Worm (Caenorhabditis elegans) whole organism, L1 larva: ENCODE data around the gene C17H12.37.
A peak's percentile ranks its signal among the peaks of the same experiment; 100 is the strongest.

ENCODE experiments used
- F16B12.6 ChIP-seq: fragments of 150-350 bp; optimal IDR thresholded peaks from 2 replicates; lab custom pipeline; 2014; ENCODE audit warnings: missing biosample characterization, missing genetic modification characterization
- aha-1 ChIP-seq: fragments of 150-350 bp; optimal IDR thresholded peaks from 2 replicates; lab custom pipeline; 2014; ENCODE audit warnings: missing biosample characterization, missing genetic modification characterization
- aly-2 ChIP-seq: fragments of 150-350 bp; optimal IDR thresholded peaks from 2 replicates; lab custom pipeline; 2014; ENCODE audit warnings: missing biosample characterization, missing genetic modification characterization
- ama-1 ChIP-seq: fragments of 150-350 bp; optimal IDR thresholded peaks from 2 replicates; lab custom pipeline; 2014
- blmp-1 ChIP-seq: fragments of 150-350 bp; optimal IDR thresholded peaks from 2 replicates; lab custom pipeline; 2014; ENCODE audit warnings: missing biosample characterization, missing genetic modification characterization
- ceh-63 ChIP-seq: fragments of 200-800 bp; sonication (Bioruptor generic); optimal IDR thresholded peaks from 2 replicates; lab custom pipeline; 2018; ENCODE audit warnings: mild to moderate bottlenecking, missing genetic modification characterization, missing compliant biosample characterization
- ceh-8 ChIP-seq: fragments of 200-800 bp; sonication (Bioruptor generic); optimal IDR thresholded peaks from 2 replicates; lab custom pipeline; 2018; ENCODE audit warnings: mild to moderate bottlenecking, missing genetic modification characterization, moderate library complexity, missing compliant biosample characterization
- ceh-82 ChIP-seq, 3 experiments: fragments of 150-350 bp in 1 of 3; sonication (generic microtip) in 2 of 3; optimal IDR thresholded peaks; 2 replicates each; lab custom pipeline; 2014 to 2017; ENCODE audit warnings: missing biosample characterization in 3 of 3, missing genetic modification characterization in 3 of 3
- ces-1 ChIP-seq: fragments of 150-350 bp; optimal IDR thresholded peaks from 2 replicates; lab custom pipeline; 2014; ENCODE audit warnings: missing biosample characterization, missing genetic modification reagents, missing genetic modification characterization
- dpl-1 ChIP-seq, 3 experiments: fragments of 150-350 bp in 2 of 3; sonication (generic microtip) in 1 of 3; optimal IDR thresholded peaks; 2 replicates each; lab custom pipeline; 2014 to 2017; ENCODE audit warnings: missing biosample characterization in 3 of 3, missing genetic modification characterization in 3 of 3, missing genetic modification reagents in 3 of 3
- efl-1 ChIP-seq, 4 experiments: fragments of 150-350 bp; optimal IDR thresholded peaks in 3 of 4; peaks in 1 of 4; 1 replicate in 1 of 4; 2 replicates in 3 of 4; lab custom pipeline; 2014; ENCODE audit warnings: missing biosample characterization in 2 of 4, missing genetic modification characterization in 2 of 4, missing genetic modification reagents in 2 of 4
- egl-27 ChIP-seq, 2 experiments: fragments of 150-350 bp in 1 of 2; sonication (generic microtip); optimal IDR thresholded peaks; 3 replicates each; lab custom pipeline; 2017 to 2018; ENCODE audit warnings: missing biosample characterization in 2 of 2, missing genetic modification characterization in 2 of 2, missing genetic modification reagents in 2 of 2
- elt-3 ChIP-seq, 6 experiments: fragments of 150-350 bp in 1 of 6; sonication (generic microtip); optimal IDR thresholded peaks; 2 replicates each; lab custom pipeline; 2017 to 2018; ENCODE audit warnings: missing biosample characterization in 6 of 6, missing genetic modification characterization in 6 of 6, inconsistent platforms in 1 of 6
- fkh-10 ChIP-seq: sonication (generic microtip); optimal IDR thresholded peaks from 2 replicates; lab custom pipeline; 2017; ENCODE audit warnings: missing biosample characterization, missing genetic modification reagents, missing genetic modification characterization
- fkh-8 ChIP-seq: sonication (generic microtip); optimal IDR thresholded peaks from 2 replicates; lab custom pipeline; 2016; ENCODE audit warnings: mild to moderate bottlenecking, missing genetic modification characterization, missing compliant biosample characterization
- hpl-2 ChIP-seq: fragments of 150-350 bp; optimal IDR thresholded peaks from 2 replicates; lab custom pipeline; 2014; ENCODE audit warnings: missing biosample characterization, missing genetic modification reagents, missing genetic modification characterization
- lin-13 ChIP-seq: fragments of 150-350 bp; optimal IDR thresholded peaks from 2 replicates; lab custom pipeline; 2014; ENCODE audit warnings: missing biosample characterization, missing genetic modification reagents, missing genetic modification characterization
- lin-14 ChIP-seq: fragments of 200-800 bp; sonication (Bioruptor generic); optimal IDR thresholded peaks from 2 replicates; lab custom pipeline; 2018; ENCODE audit warnings: mild to moderate bottlenecking, missing genetic modification characterization, moderate library complexity, missing compliant biosample characterization
- lin-15B ChIP-seq: fragments of 150-350 bp; sonication (generic microtip); optimal IDR thresholded peaks from 3 replicates; lab custom pipeline; 2014; ENCODE audit warnings: missing biosample characterization, missing genetic modification characterization
- lin-35 ChIP-seq, 2 experiments: fragments of 150-350 bp; optimal IDR thresholded peaks; 2 replicates each; lab custom pipeline; 2014; ENCODE audit warnings: missing biosample characterization in 2 of 2, missing genetic modification characterization in 2 of 2, missing genetic modification reagents in 2 of 2
- lin-39 ChIP-seq: fragments of 150-350 bp; optimal IDR thresholded peaks from 2 replicates; lab custom pipeline; 2014; ENCODE audit warnings: missing biosample characterization, missing genetic modification reagents, missing genetic modification characterization
- lsy-2 ChIP-seq, 2 experiments: fragments of 150-350 bp; optimal IDR thresholded peaks; 2 replicates each; lab custom pipeline; 2014; ENCODE audit warnings: missing biosample characterization in 2 of 2, missing genetic modification characterization in 2 of 2
- mab-9 ChIP-seq: fragments of 200-800 bp; sonication (Bioruptor generic); IDR thresholded peaks from 2 replicates; pipeline ENCODE4 v1.3.6; 2022; ENCODE audit warnings: missing genetic modification reagents, missing genetic modification characterization, missing compliant biosample characterization
- mef-2 ChIP-seq: fragments of 150-350 bp; optimal IDR thresholded peaks from 2 replicates; lab custom pipeline; 2014; ENCODE audit warnings: missing biosample characterization, missing genetic modification characterization
- nhr-19 ChIP-seq: fragments of 200-800 bp; sonication (Bioruptor generic); conservative IDR thresholded peaks from 2 replicates; pipeline ENCODE4 v1.3.6; 2022; ENCODE audit warnings: missing genetic modification characterization, missing compliant biosample characterization
- nhr-20 ChIP-seq: sonication (generic microtip); optimal IDR thresholded peaks from 2 replicates; lab custom pipeline; 2016; ENCODE audit warnings: mild to moderate bottlenecking, missing genetic modification characterization, missing compliant biosample characterization
- nhr-237 ChIP-seq: fragments of 150-350 bp; optimal IDR thresholded peaks from 2 replicates; lab custom pipeline; 2014; ENCODE audit warnings: missing biosample characterization, missing genetic modification characterization
- nhr-28 ChIP-seq: fragments of 150-350 bp; optimal IDR thresholded peaks from 2 replicates; lab custom pipeline; 2014; ENCODE audit warnings: missing biosample characterization, missing genetic modification characterization
- nhr-47 ChIP-seq: sonication (generic microtip); optimal IDR thresholded peaks from 2 replicates; lab custom pipeline; 2016; ENCODE audit warnings: mild to moderate bottlenecking, missing genetic modification characterization, moderate library complexity, missing compliant biosample characterization
- nhr-71 ChIP-seq: sonication (generic microtip); optimal IDR thresholded peaks from 2 replicates; lab custom pipeline; 2016; ENCODE audit warnings: mild to moderate bottlenecking, missing genetic modification characterization, moderate library complexity, missing compliant biosample characterization
- nhr-77 ChIP-seq: fragments of 150-350 bp; optimal IDR thresholded peaks from 2 replicates; lab custom pipeline; 2014; ENCODE audit warnings: missing biosample characterization, missing genetic modification characterization
- nhr-85 ChIP-seq: sonication (generic microtip); peaks from one replicate; lab custom pipeline; 2016; ENCODE audit warnings: missing genetic modification characterization, inconsistent platforms, missing compliant biosample characterization
- pag-3 ChIP-seq: sonication (generic microtip); optimal IDR thresholded peaks from 2 replicates; lab custom pipeline; 2017; ENCODE audit warnings: missing genetic modification characterization, mild to moderate bottlenecking, missing compliant biosample characterization, antibody characterized with exemption, borderline replicate concordance; ENCODE audit not compliant: insufficient read depth
- pax-3 ChIP-seq: fragments of 200-800 bp; sonication (Bioruptor generic); optimal IDR thresholded peaks from 2 replicates; lab custom pipeline; 2018; ENCODE audit warnings: mild to moderate bottlenecking, missing genetic modification characterization, moderate library complexity, missing compliant biosample characterization
- rnt-1 ChIP-seq: sonication (generic microtip); optimal IDR thresholded peaks from 2 replicates; lab custom pipeline; 2016; ENCODE audit warnings: mild to moderate bottlenecking, missing genetic modification characterization, moderate library complexity, missing compliant biosample characterization
- skn-1 ChIP-seq: fragments of 150-350 bp; optimal IDR thresholded peaks from 2 replicates; lab custom pipeline; 2014; ENCODE audit warnings: missing biosample characterization, missing genetic modification characterization
- snpc-4 ChIP-seq: fragments of 150-350 bp; optimal IDR thresholded peaks from 2 replicates; lab custom pipeline; 2014; ENCODE audit warnings: missing biosample characterization, missing genetic modification characterization
- snu-23 ChIP-seq: sonication (generic microtip); optimal IDR thresholded peaks from 2 replicates; lab custom pipeline; 2016; ENCODE audit warnings: missing genetic modification characterization, missing compliant biosample characterization
- sptf-1 ChIP-seq: fragments of 150-350 bp; optimal IDR thresholded peaks from 2 replicates; lab custom pipeline; 2014; ENCODE audit warnings: missing biosample characterization, missing genetic modification characterization
- swsn-7 ChIP-seq: sonication (generic microtip); optimal IDR thresholded peaks from 2 replicates; lab custom pipeline; 2016; ENCODE audit warnings: missing genetic modification characterization, missing compliant biosample characterization
- tbx-2 ChIP-seq: sonication (generic microtip); optimal IDR thresholded peaks from 2 replicates; lab custom pipeline; 2016; ENCODE audit warnings: missing genetic modification characterization, missing compliant biosample characterization
- tlp-1 ChIP-seq: fragments of 150-350 bp; optimal IDR thresholded peaks from 2 replicates; lab custom pipeline; 2014; ENCODE audit warnings: missing biosample characterization, missing genetic modification characterization
- unc-130 ChIP-seq: fragments of 150-350 bp; optimal IDR thresholded peaks from 2 replicates; lab custom pipeline; 2017; ENCODE audit warnings: missing biosample characterization, missing genetic modification characterization, inconsistent platforms
- unc-62 ChIP-seq: fragments of 150-350 bp; optimal IDR thresholded peaks from 2 replicates; lab custom pipeline; 2014; ENCODE audit warnings: missing biosample characterization, missing genetic modification reagents, missing genetic modification characterization
- unc-86 ChIP-seq: sonication (generic microtip); optimal IDR thresholded peaks from 2 replicates; lab custom pipeline; 2016; ENCODE audit warnings: missing genetic modification characterization, missing compliant biosample characterization
- vab-15 ChIP-seq: sonication (generic microtip); optimal IDR thresholded peaks from 2 replicates; lab custom pipeline; 2017; ENCODE audit warnings: missing genotype, mild to moderate bottlenecking, missing genetic modification characterization, missing compliant biosample characterization
- ztf-11 ChIP-seq, 2 experiments: sonication (generic microtip); optimal IDR thresholded peaks; 2 replicates each; lab custom pipeline; 2016 to 2017; ENCODE audit warnings: missing genetic modification characterization in 2 of 2, missing biosample characterization in 1 of 2, missing compliant biosample characterization in 1 of 2

C17H12.37 gene

DNA sequence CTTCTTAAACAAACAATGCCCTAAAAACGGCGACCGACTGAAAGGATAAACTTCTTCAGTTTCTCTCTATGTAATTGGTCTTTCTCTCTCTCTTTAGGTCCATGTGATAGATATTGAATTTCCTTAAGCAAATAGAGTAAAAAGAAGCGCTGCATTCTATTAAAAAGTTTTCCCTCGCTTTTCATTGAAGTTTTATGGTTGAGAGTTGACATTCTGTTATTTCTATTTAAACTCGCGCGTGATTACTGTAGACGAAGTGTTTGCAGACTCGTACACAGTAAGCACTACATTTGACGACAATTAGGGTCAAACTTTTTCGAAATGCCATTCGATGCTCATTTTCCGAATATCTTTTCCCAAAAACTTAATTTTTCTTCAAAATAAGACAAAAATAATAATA lies 27.8 kb upstream of the C17H12.37 start:
- TF ChIP-seq lin-14 (peak; percentile 1), fkh-8 (no peak), mef-2 (tag; lab: Kevin White, UChicago) (no peak), efl-1 (optimal IDR thresholded peaks at IDR 0.05; lab: Kevin White, UChicago) (peak in 1 of 2 experiments; percentile 5), efl-1 (GFP tag; optimal IDR thresholded peaks at IDR 0.05 in 1 of 2; lab: Kevin White, UChicago) (peak in 1 of 2 experiments; percentile 83)

DNA sequence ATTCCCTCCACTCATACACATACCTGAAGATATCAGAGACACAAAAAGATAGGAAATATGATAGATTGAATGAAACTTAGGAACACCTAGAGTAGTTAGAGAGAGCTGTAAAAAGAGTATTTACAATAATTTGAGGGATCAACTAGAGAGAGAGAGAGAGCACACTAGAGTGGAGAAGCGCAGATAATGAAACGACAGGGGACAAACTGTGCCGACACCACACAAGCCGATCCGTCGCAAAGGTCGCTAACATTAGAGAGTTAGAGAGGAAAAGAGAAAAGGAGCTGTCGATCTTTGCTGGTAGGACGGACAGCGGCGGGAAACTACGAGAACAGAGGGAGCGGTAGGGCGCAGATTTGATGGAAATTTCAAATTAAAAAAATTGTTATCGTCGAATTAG lies 19.8 kb upstream of the C17H12.37 start, which contains the start of gene dyci-1:
TSS of gene dyci-1 (minus strand) at position 122 of the 400 bp plus-strand sequence.
- TF ChIP-seq snu-23: peak; percentile 52
- no peak for TF ChIP-seq fkh-8
- peak; percentile 46 for TF ChIP-seq nhr-20 (tag; lab: Kevin White, UChicago)
- no peak for TF ChIP-seq snpc-4 (tag; lab: Kevin White, UChicago)
- TF ChIP-seq elt-3 (tag; optimal IDR thresholded peaks at IDR 0.05; lab: Kevin White, UChicago): peak in 1 of 6 experiments; percentile 27
- no peak for TF ChIP-seq lin-39
- TF ChIP-seq dpl-1 (GFP tag; optimal IDR thresholded peaks at IDR 0.05; lab: Kevin White, UChicago): peak in 2 of 3 experiments; percentile 19 to 23
- TF ChIP-seq rnt-1 (tag; lab: Kevin White, UChicago): peak; percentile 45
- TF ChIP-seq efl-1 (optimal IDR thresholded peaks at IDR 0.05; lab: Kevin White, UChicago): peak; percentile 14 to 34
- TF ChIP-seq efl-1 (GFP tag; optimal IDR thresholded peaks at IDR 0.05 in 1 of 2; lab: Kevin White, UChicago): peak in 1 of 2 experiments; percentile 41
- peak; percentile 17 for TF ChIP-seq nhr-71 (tag; lab: Kevin White, UChicago)
- peak; percentile 29 for TF ChIP-seq nhr-237 (tag; lab: Kevin White, UChicago)
- no peak for TF ChIP-seq ces-1
- TF ChIP-seq lin-35 (GFP tag; optimal IDR thresholded peaks at IDR 0.05; lab: Kevin White, UChicago): peak; percentile 9 to 31
- peak; percentile 5 for TF ChIP-seq tbx-2 (tag; lab: Kevin White, UChicago)
- no peak for TF ChIP-seq unc-86 (tag; lab: Kevin White, UChicago)
- peak; percentile 14 for TF ChIP-seq swsn-7 (tag; lab: Kevin White, UChicago)
- TF ChIP-seq egl-27 (tag; optimal IDR thresholded peaks at IDR 0.05; lab: Kevin White, UChicago): peak in 1 of 2 experiments; percentile 15
- peak in 1 of 2 experiments; percentile 49 for TF ChIP-seq lsy-2 (tag; optimal IDR thresholded peaks at IDR 0.05; lab: Kevin White, UChicago)
- TF ChIP-seq sptf-1 (tag; lab: Kevin White, UChicago): no peak
- no peak for TF ChIP-seq vab-15 (tag; lab: Kevin White, UChicago)
- peak; percentile 74 for TF ChIP-seq nhr-77 (tag; lab: Kevin White, UChicago)
- TF ChIP-seq mab-9 (GFP tag; lab: Robert Waterston, UW): no peak
- TF ChIP-seq nhr-85 (tag; lab: Kevin White, UChicago): no peak
- TF ChIP-seq F16B12.6 (tag; lab: Kevin White, UChicago): no peak
- peak; percentile 0 for TF ChIP-seq lin-13 (GFP tag; lab: Kevin White, UChicago)
- peak; percentile 72 for TF ChIP-seq lin-14
- no peak for TF ChIP-seq nhr-28 (tag; lab: Kevin White, UChicago)
- TF ChIP-seq blmp-1 (tag; lab: Kevin White, UChicago): peak; percentile 3
- no peak for TF ChIP-seq fkh-10 (GFP tag; lab: Kevin White, UChicago)
- TF ChIP-seq, all 84 proteins: peak for 17

DNA sequence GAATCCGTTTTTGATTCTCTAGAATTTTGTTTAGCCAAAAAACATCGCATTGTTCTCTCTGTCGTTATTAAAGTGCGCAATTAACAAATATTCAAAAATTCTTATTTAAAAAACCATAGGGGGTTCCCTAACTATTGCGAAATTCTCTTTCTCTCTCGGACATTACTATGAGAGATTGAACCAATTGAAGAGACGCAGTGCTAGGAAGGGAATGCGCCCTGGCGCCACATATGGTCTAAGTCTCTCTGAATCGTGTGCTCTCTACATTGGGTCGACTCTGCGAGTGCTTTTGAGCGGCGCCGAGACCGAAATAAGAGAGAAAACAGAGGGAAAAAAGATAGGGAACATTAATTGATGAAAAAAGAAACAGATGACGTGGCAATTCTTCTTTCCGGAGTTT lies 19.0 kb upstream of the C17H12.37 start:
- peak; percentile 71 for TF ChIP-seq nhr-19
- TF ChIP-seq egl-27 (tag; optimal IDR thresholded peaks at IDR 0.05; lab: Kevin White, UChicago): peak in 1 of 2 experiments; percentile 16
- peak; percentile 47 to 78 (median 78) for TF ChIP-seq ceh-82 (tag; optimal IDR thresholded peaks at IDR 0.05; lab: Kevin White, UChicago)
- no peak for TF ChIP-seq lin-15B (tag; lab: Kevin White, UChicago)
- TF ChIP-seq ceh-8 (GFP tag; lab: Kevin White, UChicago): peak; percentile 1
- peak; percentile 88 for TF ChIP-seq nhr-71 (tag; lab: Kevin White, UChicago)
- TF ChIP-seq hpl-2 (GFP tag; lab: Kevin White, UChicago): peak; percentile 50
- TF ChIP-seq mef-2 (tag; lab: Kevin White, UChicago): peak; percentile 13
- TF ChIP-seq unc-130: no peak
- peak; percentile 9 for TF ChIP-seq aly-2 (tag; lab: Kevin White, UChicago)
- TF ChIP-seq ztf-11 (tag; optimal IDR thresholded peaks at IDR 0.05; lab: Kevin White, UChicago): no peak
- no peak for TF ChIP-seq aha-1 (tag; lab: Kevin White, UChicago)
- TF ChIP-seq ceh-63: no peak
- peak; percentile 72 for TF ChIP-seq nhr-47 (tag; lab: Kevin White, UChicago)
- TF ChIP-seq nhr-20 (tag; lab: Kevin White, UChicago): peak; percentile 70
- TF ChIP-seq unc-86 (tag; lab: Kevin White, UChicago): peak; percentile 53
- peak; percentile 18 for TF ChIP-seq F16B12.6 (tag; lab: Kevin White, UChicago)
- TF ChIP-seq skn-1 (tag; lab: Kevin White, UChicago): peak; percentile 82
- TF ChIP-seq pax-3 (tag; lab: Kevin White, UChicago): no peak
- TF ChIP-seq pag-3 (tag; lab: Kevin White, UChicago): no peak
- TF ChIP-seq tlp-1 (tag; lab: Kevin White, UChicago): no peak
- TF ChIP-seq nhr-77 (tag; lab: Kevin White, UChicago): peak; percentile 52
- TF ChIP-seq unc-62 (GFP tag; lab: Kevin White, UChicago): no peak
- peak; percentile 19 for TF ChIP-seq ama-1 (lab: Kevin White, UChicago)
- peak; percentile 77 for TF ChIP-seq rnt-1 (tag; lab: Kevin White, UChicago)
